Worm (Caenorhabditis elegans): ENCODE measurements around the gene Y102F5A.1.

Y102F5A.1 gene

DNA sequence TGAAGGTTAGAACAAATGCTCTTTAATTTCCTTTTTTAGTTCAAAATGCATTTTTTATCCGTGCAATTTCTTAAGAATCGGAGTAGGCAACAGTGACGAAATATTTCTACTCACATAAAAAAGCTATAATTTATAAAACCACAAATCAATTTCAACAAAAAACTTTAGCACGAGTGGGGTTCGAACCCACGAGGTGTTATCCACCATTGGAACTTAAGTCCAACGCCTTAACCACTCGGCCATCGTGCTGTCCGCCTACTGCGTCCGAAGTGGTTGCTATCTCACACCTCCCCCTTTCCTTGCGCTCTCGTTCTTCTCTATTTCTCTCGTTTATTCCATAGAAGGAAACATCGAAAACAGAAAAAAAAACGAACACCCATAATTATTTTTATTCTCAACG lies 26.5 kb downstream of the Y102F5A.1 start:
- TF ChIP-seq unc-62 (GFP tag; optimal IDR thresholded peaks at IDR 0.05) (no peak), nhr-23 (tag; optimal IDR thresholded peaks at IDR 0.05) (no peak), skn-1 (tag; optimal IDR thresholded peaks at IDR 0.05) (peak; percentile 18), crh-2 (tag; optimal IDR thresholded peaks at IDR 0.05) (peak; percentile 65), ceh-16 (tag; optimal IDR thresholded peaks at IDR 0.05) (no peak), lsy-2 (tag; optimal IDR thresholded peaks at IDR 0.05) (no peak), F13H6.1 (tag; optimal IDR thresholded peaks at IDR 0.05) (peak; percentile 64), lin-13 (GFP tag; optimal IDR thresholded peaks at IDR 0.05) (peak; percentile 75), ceh-82 (tag; optimal IDR thresholded peaks at IDR 0.05) (no peak), lin-39 (tag; optimal IDR thresholded peaks at IDR 0.05) (no peak), C34F6.9 (tag; optimal IDR thresholded peaks at IDR 0.05) (peak; percentile 63), Y55F3AM.14 (GFP tag; optimal IDR thresholded peaks at IDR 0.05) (no peak), sma-9 (GFP tag; optimal IDR thresholded peaks at IDR 0.05) (peak; percentile 87), sma-9 (tag; optimal IDR thresholded peaks at IDR 0.05) (no peak), nhr-11 (tag; optimal IDR thresholded peaks at IDR 0.05) (peak; percentile 2), mab-5 (tag; optimal IDR thresholded peaks at IDR 0.05) (peak; percentile 11), lin-11 (tag; optimal IDR thresholded peaks at IDR 0.05) (peak; percentile 50), zag-1 (tag; optimal IDR thresholded peaks at IDR 0.05) (peak; percentile 60), fos-1 (tag; optimal IDR thresholded peaks at IDR 0.05) (peak; percentile 68), nhr-129 (tag; optimal IDR thresholded peaks at IDR 0.05) (peak; percentile 74), elt-1 (tag; optimal IDR thresholded peaks at IDR 0.05) (no peak), ztf-1 (GFP tag; conservative IDR thresholded peaks at IDR 0.05) (no peak), mdl-1 (tag; optimal IDR thresholded peaks at IDR 0.05) (peak in 1 of 2 experiments; percentile 58), nhr-21 (tag; optimal IDR thresholded peaks at IDR 0.05) (peak; percentile 35), snpc-4 (tag; optimal IDR thresholded peaks at IDR 0.05) (peak; percentile 15), nhr-12 (tag; optimal IDR thresholded peaks at IDR 0.05) (no peak), egl-27 (tag; optimal IDR thresholded peaks at IDR 0.05) (peak; percentile 55), ZK546.5 (tag; optimal IDR thresholded peaks at IDR 0.05) (no peak), nhr-6 (tag; optimal IDR thresholded peaks at IDR 0.05) (peak; percentile 56), blmp-1 (tag; optimal IDR thresholded peaks at IDR 0.05; ENCODE audit: insufficient read depth) (no peak), unc-55 (GFP tag; optimal IDR thresholded peaks at IDR 0.05) (peak; percentile 91), ztf-4 (tag; optimal IDR thresholded peaks at IDR 0.05) (peak; percentile 29), sem-4 (tag; optimal IDR thresholded peaks at IDR 0.05) (peak; percentile 15)

DNA sequence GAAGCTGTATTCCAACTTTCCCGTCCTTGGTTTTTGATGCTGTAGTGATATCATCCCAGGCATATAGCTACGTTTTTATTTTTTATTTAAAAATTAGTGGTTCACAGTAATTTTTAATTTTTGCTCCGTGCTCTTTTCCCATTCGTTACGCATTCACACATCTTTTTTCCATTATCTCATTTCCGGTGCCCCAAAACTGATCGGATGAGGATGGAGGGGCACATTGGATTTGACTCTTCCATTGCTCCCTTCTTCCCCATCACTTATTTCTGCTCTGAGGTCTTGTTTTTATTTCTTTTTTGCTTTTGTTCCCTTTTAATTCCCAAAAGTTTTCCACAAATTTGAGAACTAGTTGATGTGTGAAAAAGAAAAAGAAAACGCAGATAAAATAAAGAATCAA lies 31.0 kb downstream of the Y102F5A.1 start:
- TF ChIP-seq nhr-10 (tag; optimal IDR thresholded peaks at IDR 0.05): no peak
- TF ChIP-seq nhr-237 (tag; optimal IDR thresholded peaks at IDR 0.05): no peak
- TF ChIP-seq ztf-1 (GFP tag; conservative IDR thresholded peaks at IDR 0.05): no peak
- TF ChIP-seq crh-2 (tag; optimal IDR thresholded peaks at IDR 0.05): no peak
- no peak for TF ChIP-seq ztf-4 (tag; optimal IDR thresholded peaks at IDR 0.05)
- no peak for TF ChIP-seq nhr-21 (tag; optimal IDR thresholded peaks at IDR 0.05)
- TF ChIP-seq sma-3 (GFP tag; optimal IDR thresholded peaks at IDR 0.05): no peak
- no peak for TF ChIP-seq snpc-4 (tag; optimal IDR thresholded peaks at IDR 0.05)
- TF ChIP-seq sem-4 (tag; optimal IDR thresholded peaks at IDR 0.05): no peak
- TF ChIP-seq lin-11 (tag; optimal IDR thresholded peaks at IDR 0.05): no peak
- no peak for TF ChIP-seq lsy-2 (tag; optimal IDR thresholded peaks at IDR 0.05)
- no peak for TF ChIP-seq mdl-1 (tag; optimal IDR thresholded peaks at IDR 0.05)
- no peak for TF ChIP-seq Y55F3AM.14 (GFP tag; optimal IDR thresholded peaks at IDR 0.05)
- TF ChIP-seq nhr-12 (tag; optimal IDR thresholded peaks at IDR 0.05): no peak
- TF ChIP-seq dmd-4 (tag; optimal IDR thresholded peaks at IDR 0.05): no peak
- TF ChIP-seq lin-39 (tag; optimal IDR thresholded peaks at IDR 0.05): no peak
- no peak for TF ChIP-seq alr-1 (tag; optimal IDR thresholded peaks at IDR 0.05)
- TF ChIP-seq F13H6.1 (tag; optimal IDR thresholded peaks at IDR 0.05): no peak
- TF ChIP-seq nhr-11 (tag; optimal IDR thresholded peaks at IDR 0.05): no peak

DNA sequence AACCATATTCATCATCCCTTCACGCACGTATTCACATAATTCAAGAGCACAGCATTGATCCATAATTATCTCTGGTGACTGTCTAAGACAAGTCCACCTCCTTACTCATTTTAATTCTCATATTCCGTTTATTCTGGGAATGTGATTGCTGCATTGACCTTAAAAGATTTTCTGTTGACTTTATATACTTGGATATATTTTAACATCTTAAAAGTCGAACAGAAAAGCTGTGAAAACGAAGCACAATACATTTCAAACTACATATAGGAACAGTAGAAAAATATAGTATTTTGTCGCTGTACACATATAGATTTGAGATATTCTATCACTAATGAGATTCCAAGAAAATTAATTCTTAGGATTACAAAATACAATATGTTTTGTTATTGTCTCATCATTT lies 31.8 kb downstream of the Y102F5A.1 start:
- TF ChIP-seq fos-1 (tag; optimal IDR thresholded peaks at IDR 0.05) (no peak), unc-39 (tag; optimal IDR thresholded peaks at IDR 0.05) (no peak), ztf-1 (GFP tag; conservative IDR thresholded peaks at IDR 0.05) (no peak), alr-1 (tag; optimal IDR thresholded peaks at IDR 0.05) (no peak), ztf-4 (tag; optimal IDR thresholded peaks at IDR 0.05) (no peak), mdl-1 (tag; optimal IDR thresholded peaks at IDR 0.05) (no peak), nhr-21 (tag; optimal IDR thresholded peaks at IDR 0.05) (no peak), F13H6.1 (tag; optimal IDR thresholded peaks at IDR 0.05) (no peak), snpc-4 (tag; optimal IDR thresholded peaks at IDR 0.05) (no peak), nhr-129 (tag; optimal IDR thresholded peaks at IDR 0.05) (no peak), mab-5 (tag; optimal IDR thresholded peaks at IDR 0.05) (no peak), blmp-1 (tag; optimal IDR thresholded peaks at IDR 0.05; ENCODE audit: insufficient read depth) (no peak), ama-1 (optimal IDR thresholded peaks at IDR 0.05) (no peak), sem-4 (tag; optimal IDR thresholded peaks at IDR 0.05) (no peak), ceh-16 (tag; optimal IDR thresholded peaks at IDR 0.05) (no peak), ZK546.5 (tag; optimal IDR thresholded peaks at IDR 0.05) (no peak), Y55F3AM.14 (GFP tag; optimal IDR thresholded peaks at IDR 0.05) (no peak), aly-2 (tag; optimal IDR thresholded peaks at IDR 0.05) (no peak), elt-1 (tag; optimal IDR thresholded peaks at IDR 0.05) (no peak), ztf-11 (tag; optimal IDR thresholded peaks at IDR 0.05) (no peak)

All from whole organism, L2 larva.